Worm (Caenorhabditis elegans) whole organism, late embryonic: ENCODE results near the gene gst-8.

ENCODE experiments used
- ets-4 ChIP-seq: sonication (generic microtip); optimal IDR thresholded peaks from 2 replicates; lab custom pipeline; 2016; ENCODE audit warnings: missing genetic modification characterization, missing compliant biosample characterization
- fax-1 ChIP-seq: sonication (generic microtip); optimal IDR thresholded peaks from 2 replicates; lab custom pipeline; 2016; ENCODE audit warnings: missing genotype, missing genetic modification characterization, missing compliant biosample characterization
- hlh-6 ChIP-seq: sonication (generic microtip); optimal IDR thresholded peaks from 2 replicates; lab custom pipeline; 2016; ENCODE audit warnings: missing genotype, missing genetic modification characterization, missing compliant biosample characterization
- nfya-1 ChIP-seq: sonication (generic microtip); optimal IDR thresholded peaks from 2 replicates; lab custom pipeline; 2017; ENCODE audit warnings: missing genetic modification characterization, mild to moderate bottlenecking, missing compliant biosample characterization, antibody characterized with exemption, moderate library complexity
- pha-4 ChIP-seq: fragments of 150-350 bp; optimal IDR thresholded peaks from 2 replicates; lab custom pipeline; 2018; ENCODE audit warnings: missing biosample characterization, missing genetic modification reagents, missing genetic modification characterization

ce11 chrII:4908160-4908559 lies 24.6 kb downstream of the gst-8 start:
- no peak for TF ChIP-seq nfya-1 (tag; lab: Kevin White, UChicago)
- no peak for TF ChIP-seq hlh-6
- TF ChIP-seq pha-4: no peak
- TF ChIP-seq ets-4 (tag; lab: Kevin White, UChicago): no peak
- no peak for TF ChIP-seq fax-1 (tag; lab: Kevin White, UChicago)
